Worm (Caenorhabditis elegans) whole organism, L4/young adult: Measurements from ENCODE around the gene sqv-6.

Source experiments
- W03F9.2 ChIP-seq: fragments of 150-350 bp; optimal IDR thresholded peaks from 2 replicates; lab custom pipeline; 2014; ENCODE audit warnings: missing biosample characterization, missing genetic modification characterization
- him-1 ChIP-seq: sonication (generic microtip); optimal IDR thresholded peaks from 2 replicates; lab custom pipeline; 2016; ENCODE audit warnings: missing genotype, missing genetic modification reagents, missing genetic modification characterization, missing compliant biosample characterization

DNA sequence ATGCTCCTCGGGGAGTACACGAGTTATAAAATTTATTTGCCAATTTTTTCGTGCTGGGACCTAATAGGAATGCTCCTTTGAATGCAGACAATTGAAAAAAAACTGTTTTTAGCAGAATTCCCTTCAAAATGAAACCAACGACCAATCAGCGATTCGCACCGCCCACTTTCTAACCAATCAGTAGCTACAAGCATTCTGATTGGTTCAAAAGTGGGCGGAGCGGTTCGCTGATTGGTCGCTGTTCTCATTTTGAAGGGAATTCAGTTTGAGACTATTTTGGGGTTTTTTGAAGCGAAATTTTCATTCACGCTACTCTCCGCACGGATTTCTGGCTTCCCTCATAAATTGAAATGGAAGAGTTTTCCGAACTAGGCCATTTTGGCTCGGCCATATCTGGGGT is 18.5 kb upstream of the sqv-6 start:
- TF ChIP-seq W03F9.2 (tag; lab: Kevin White, UChicago) (no peak), him-1 (tag; lab: Kevin White, UChicago) (no peak)
